Worm (Caenorhabditis elegans): ENCODE data around the gene Y22D7AR.2.

- TF ChIP-seq ceh-45 (GFP tag; IDR thresholded peaks at IDR 0.05) (no peak), sdc-2 (tag; optimal IDR thresholded peaks at IDR 0.05) (no peak), tbx-7 (tag; optimal IDR thresholded peaks at IDR 0.05) (no peak), ceh-48 (tag; optimal IDR thresholded peaks at IDR 0.05) (no peak), tbx-2 (tag; optimal IDR thresholded peaks at IDR 0.05) (no peak), ets-4 (tag; optimal IDR thresholded peaks at IDR 0.05) (no peak), unc-86 (tag; optimal IDR thresholded peaks at IDR 0.05) (no peak), pros-1 (tag; optimal IDR thresholded peaks at IDR 0.05) (no peak), sox-4 (tag; optimal IDR thresholded peaks at IDR 0.05) (no peak), hlh-13 (GFP tag; optimal IDR thresholded peaks at IDR 0.05) (no peak), ama-1 (optimal IDR thresholded peaks at IDR 0.05) (no peak), zip-5 (tag; optimal IDR thresholded peaks at IDR 0.05) (no peak)
These were observed at the start of gene Y22D7AR.2, which contains the start of gene fbxa-13 for ce11 chrIII:1705799-1706198.

All from whole organism, late embryonic.